Fruit fly (Drosophila melanogaster): ENCODE data around the gene Sce.
A peak's percentile ranks its signal among the peaks of the same experiment; 100 is the strongest.

Sce gene

DNA sequence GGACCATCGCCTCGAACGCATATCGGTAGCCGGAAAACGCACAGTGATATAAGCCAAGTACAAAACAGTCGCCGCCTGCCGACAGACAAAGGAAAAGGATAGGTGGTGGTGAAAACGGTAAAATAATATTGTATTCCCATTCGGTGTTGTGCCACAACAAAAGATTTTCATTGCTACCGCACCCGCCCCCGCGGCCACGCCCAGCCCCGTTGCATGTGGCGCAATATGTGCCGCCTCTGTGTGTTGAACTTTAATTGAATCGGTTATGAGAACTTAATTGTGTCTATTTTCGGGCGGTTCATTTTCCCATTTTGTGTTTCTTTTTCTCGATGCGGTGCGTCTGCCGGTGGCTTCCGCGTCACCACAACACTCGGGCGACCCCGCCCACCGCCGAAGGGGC lies 45.1 kb downstream of the Sce start:
- TF ChIP-seq Crg-1 (GFP tag; optimal IDR thresholded peaks at IDR 0.05) (no peak), CG14711 (tag; optimal IDR thresholded peaks at IDR 0.05) (no peak), CG12768 (GFP tag; optimal IDR thresholded peaks at IDR 0.05) (no peak)

DNA sequence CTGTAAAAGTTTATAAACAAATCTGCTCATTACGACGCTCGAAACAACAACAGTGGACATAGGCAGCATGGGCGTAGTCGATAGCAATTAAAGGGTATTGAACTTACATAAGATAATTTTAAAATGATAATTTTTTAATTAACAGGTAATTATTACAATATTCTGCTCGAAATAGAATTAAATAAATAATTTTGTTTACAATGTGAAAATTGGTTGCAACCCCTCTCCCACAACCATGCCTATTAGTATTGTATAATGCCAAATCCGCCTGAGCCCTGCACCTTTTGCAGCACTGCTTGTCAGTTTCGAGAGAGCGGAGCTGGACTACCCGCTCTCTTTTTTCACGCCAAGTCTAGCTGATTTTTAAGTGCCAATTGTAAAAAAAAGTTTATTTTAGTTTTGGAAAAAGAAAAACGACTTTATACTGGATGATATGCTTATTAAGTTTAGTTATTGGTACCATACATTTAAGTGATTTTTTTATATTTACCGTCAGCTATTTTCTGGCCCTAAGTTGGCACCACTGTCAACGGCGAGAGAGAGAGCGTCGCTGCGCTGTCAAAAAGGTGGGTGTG lies 45.7 kb downstream of the Sce start, which contains the start of the genes CG5611 and Mtl:
Gene CG5611, minus strand, starts transcription at position 51 of the 575 bp plus-strand sequence.
Gene Mtl, plus strand, starts transcription at position 403 of the 575 bp plus-strand sequence.
- peak; percentile 99 for TF ChIP-seq CG14711 (tag; optimal IDR thresholded peaks at IDR 0.05)
- TF ChIP-seq CG33017 (tag; optimal IDR thresholded peaks at IDR 0.05): peak; percentile 100
- peak; percentile 100 for TF ChIP-seq bab1 (GFP tag; optimal IDR thresholded peaks at IDR 0.05)
- peak; percentile 99 for TF ChIP-seq Clk (GFP tag; optimal IDR thresholded peaks at IDR 0.05)
- TF ChIP-seq cnc (optimal IDR thresholded peaks at IDR 0.05): no peak
- TF ChIP-seq CG7045 (GFP tag; optimal IDR thresholded peaks at IDR 0.05): peak; percentile 100
- TF ChIP-seq cic (GFP tag; optimal IDR thresholded peaks at IDR 0.05): peak; percentile 95
- TF ChIP-seq CG12768 (GFP tag; optimal IDR thresholded peaks at IDR 0.05): peak; percentile 100
- peak; percentile 100 for TF ChIP-seq CG7101 (tag; optimal IDR thresholded peaks at IDR 0.05)
- peak; percentile 100 for TF ChIP-seq Crg-1 (GFP tag; optimal IDR thresholded peaks at IDR 0.05)
- TF ChIP-seq Hr96 (GFP tag; optimal IDR thresholded peaks at IDR 0.05): peak; percentile 96
- peak; percentile 98 for TF ChIP-seq kay (GFP tag; ENCODE audit: borderline replicate concordance)
- peak; percentile 96 for TF ChIP-seq pad (GFP tag; optimal IDR thresholded peaks at IDR 0.05)
- peak; percentile 97 for TF ChIP-seq Mnt (GFP tag; optimal IDR thresholded peaks at IDR 0.05)
- TF ChIP-seq ovo (GFP tag; optimal IDR thresholded peaks at IDR 0.05): peak; percentile 100
- TF ChIP-seq CG11617 (GFP tag; optimal IDR thresholded peaks at IDR 0.05): peak; percentile 99
- peak; percentile 96 for TF ChIP-seq tj (GFP tag; optimal IDR thresholded peaks at IDR 0.05)
- TF ChIP-seq toe (GFP tag; optimal IDR thresholded peaks at IDR 0.05): peak; percentile 100
- TF ChIP-seq CG5204 (GFP tag; optimal IDR thresholded peaks at IDR 0.05): peak; percentile 99
- TF ChIP-seq CG1620 (GFP tag; optimal IDR thresholded peaks at IDR 0.05): peak; percentile 100

Measured in whole organism, adult.